Worm (Caenorhabditis elegans) whole organism, late embryonic: Measurements from ENCODE around the gene Y53C12A.10.
"Not testable (repeated sequence)": the region's sequence is repeated elsewhere in the genome, so short reads cannot be mapped to it uniquely, and the experiment has no call there.

Experiments
- C08G9.2 ChIP-seq: sonication (generic microtip); optimal IDR thresholded peaks from 2 replicates; lab custom pipeline; 2016; ENCODE audit warnings: mild to moderate bottlenecking, missing genetic modification characterization, moderate library complexity, missing compliant biosample characterization
- C38D4.7 ChIP-seq: fragments of 200-800 bp; sonication (Bioruptor generic); optimal IDR thresholded peaks from 2 replicates; lab custom pipeline; 2018; ENCODE audit warnings: mild to moderate bottlenecking, missing genetic modification characterization, moderate library complexity, missing compliant biosample characterization
- K02D7.2 ChIP-seq: sonication (generic microtip); optimal IDR thresholded peaks from 2 replicates; lab custom pipeline; 2017; ENCODE audit warnings: mild to moderate bottlenecking, missing genetic modification characterization, missing compliant biosample characterization
- K09A11.1 ChIP-seq: sonication (generic microtip); optimal IDR thresholded peaks from 2 replicates; lab custom pipeline; 2017; ENCODE audit warnings: antibody characterized with exemption, mild to moderate bottlenecking, missing genetic modification characterization, missing compliant biosample characterization; ENCODE audit not compliant: insufficient read depth
- T23F11.4 ChIP-seq: fragments of 200-800 bp; sonication (Bioruptor generic); optimal IDR thresholded peaks from 2 replicates; lab custom pipeline; 2018; ENCODE audit warnings: mild to moderate bottlenecking, missing genetic modification characterization, missing compliant biosample characterization
- ceh-19 ChIP-seq: fragments of 200-800 bp; sonication (Bioruptor generic); optimal IDR thresholded peaks from 2 replicates; lab custom pipeline; 2018; ENCODE audit warnings: mild to moderate bottlenecking, missing genetic modification characterization, missing compliant biosample characterization
- ceh-2 ChIP-seq: sonication (generic microtip); optimal IDR thresholded peaks from 2 replicates; lab custom pipeline; 2016; ENCODE audit warnings: missing genotype, missing genetic modification characterization, missing compliant biosample characterization
- ceh-22 ChIP-seq: sonication (generic microtip); optimal IDR thresholded peaks from 2 replicates; lab custom pipeline; 2017; ENCODE audit warnings: missing biosample characterization, missing genetic modification characterization
- ceh-24 ChIP-seq: sonication (generic microtip); optimal IDR thresholded peaks from 2 replicates; lab custom pipeline; 2016; ENCODE audit warnings: mild to moderate bottlenecking, missing genetic modification characterization, missing compliant biosample characterization
- ceh-30 ChIP-seq: fragments of 150-350 bp; optimal IDR thresholded peaks from 2 replicates; lab custom pipeline; 2014; ENCODE audit warnings: missing biosample characterization, missing genetic modification characterization
- ceh-31 ChIP-seq: sonication (generic microtip); optimal IDR thresholded peaks from 2 replicates; lab custom pipeline; 2016; ENCODE audit warnings: missing genetic modification characterization, missing compliant biosample characterization
- ceh-48 ChIP-seq: sonication (generic microtip); optimal IDR thresholded peaks from 2 replicates; lab custom pipeline; 2016; ENCODE audit warnings: missing genetic modification characterization, inconsistent platforms, missing compliant biosample characterization
- ceh-6 ChIP-seq: fragments of 200-800 bp; sonication (Bioruptor generic); optimal IDR thresholded peaks from 2 replicates; lab custom pipeline; 2018; ENCODE audit warnings: mild to moderate bottlenecking, missing genetic modification characterization, missing compliant biosample characterization
- ceh-9 ChIP-seq: sonication (generic microtip); optimal IDR thresholded peaks from 2 replicates; lab custom pipeline; 2016; ENCODE audit warnings: mild to moderate bottlenecking, missing genetic modification characterization, inconsistent platforms, missing compliant biosample characterization
- che-1 ChIP-seq: sonication (generic microtip); optimal IDR thresholded peaks from 2 replicates; lab custom pipeline; 2016; ENCODE audit warnings: mild to moderate bottlenecking, missing genetic modification characterization, missing compliant biosample characterization
- dve-1 ChIP-seq: sonication (generic microtip); optimal IDR thresholded peaks from 2 replicates; lab custom pipeline; 2017; ENCODE audit warnings: antibody characterized with exemption, mild to moderate bottlenecking, missing genetic modification characterization, missing compliant biosample characterization
- fax-1 ChIP-seq: sonication (generic microtip); optimal IDR thresholded peaks from 2 replicates; lab custom pipeline; 2016; ENCODE audit warnings: missing genotype, missing genetic modification characterization, missing compliant biosample characterization
- fkh-10 ChIP-seq: fragments of 150-350 bp; optimal IDR thresholded peaks from 2 replicates; lab custom pipeline; 2014; ENCODE audit warnings: missing biosample characterization, missing genetic modification reagents, missing genetic modification characterization
- fkh-6 ChIP-seq: sonication (generic microtip); optimal IDR thresholded peaks from 2 replicates; lab custom pipeline; 2016; ENCODE audit warnings: missing genetic modification characterization, missing compliant biosample characterization
- gmeb-2 ChIP-seq: sonication (generic microtip); optimal IDR thresholded peaks from 2 replicates; lab custom pipeline; 2016; ENCODE audit warnings: missing genetic modification characterization, inconsistent platforms, missing compliant biosample characterization
- hlh-13 ChIP-seq: fragments of 200-800 bp; sonication (Bioruptor generic); optimal IDR thresholded peaks from 2 replicates; lab custom pipeline; 2018; ENCODE audit warnings: mild to moderate bottlenecking, missing genetic modification characterization, missing compliant biosample characterization
- hlh-30 ChIP-seq: sonication (generic microtip); optimal IDR thresholded peaks from 2 replicates; lab custom pipeline; 2017; ENCODE audit warnings: antibody characterized with exemption, missing genetic modification characterization, missing compliant biosample characterization; ENCODE audit not compliant: insufficient read depth
- mec-3 ChIP-seq: sonication (generic microtip); optimal IDR thresholded peaks from 2 replicates; lab custom pipeline; 2016; ENCODE audit warnings: borderline replicate concordance, missing genetic modification characterization, missing compliant biosample characterization
- nhr-11 ChIP-seq: fragments of 150-350 bp; optimal IDR thresholded peaks from 2 replicates; lab custom pipeline; 2014; ENCODE audit warnings: missing biosample characterization, missing genetic modification characterization
- npax-4 ChIP-seq: sonication (generic microtip); optimal IDR thresholded peaks from 2 replicates; lab custom pipeline; 2016; ENCODE audit warnings: missing genetic modification characterization, missing compliant biosample characterization
- odd-2 ChIP-seq: sonication (generic microtip); optimal IDR thresholded peaks from 2 replicates; lab custom pipeline; 2017; ENCODE audit warnings: antibody characterized with exemption, mild to moderate bottlenecking, missing genetic modification characterization, missing compliant biosample characterization
- pqm-1 ChIP-seq: sonication (generic microtip); optimal IDR thresholded peaks from 2 replicates; lab custom pipeline; 2016; ENCODE audit warnings: missing genetic modification characterization, missing compliant biosample characterization
- pros-1 ChIP-seq: fragments of 150-350 bp; optimal IDR thresholded peaks from 2 replicates; lab custom pipeline; 2014; ENCODE audit warnings: missing biosample characterization, missing genetic modification reagents, missing genetic modification characterization
- ref-2 ChIP-seq: sonication (generic microtip); optimal IDR thresholded peaks from 2 replicates; lab custom pipeline; 2016; ENCODE audit warnings: missing genetic modification characterization, missing compliant biosample characterization
- sox-2 ChIP-seq: fragments of 200-800 bp; sonication (Bioruptor generic); IDR thresholded peaks from 2 replicates; pipeline ENCODE4 v1.3.6; 2022; ENCODE audit warnings: missing genetic modification reagents, missing genetic modification characterization, missing compliant biosample characterization
- syd-9 ChIP-seq: sonication (generic microtip); optimal IDR thresholded peaks from 2 replicates; lab custom pipeline; 2016; ENCODE audit warnings: mild to moderate bottlenecking, missing genetic modification characterization, moderate library complexity, missing compliant biosample characterization
- tbx-2 ChIP-seq: sonication (generic microtip); optimal IDR thresholded peaks from 2 replicates; lab custom pipeline; 2016; ENCODE audit warnings: missing genetic modification characterization, missing compliant biosample characterization
- unc-42 ChIP-seq: sonication (generic microtip); optimal IDR thresholded peaks from 2 replicates; lab custom pipeline; 2016; ENCODE audit warnings: missing genotype, missing genetic modification characterization, missing compliant biosample characterization
- unc-86 ChIP-seq: sonication (generic microtip); optimal IDR thresholded peaks from 2 replicates; lab custom pipeline; 2016; ENCODE audit warnings: missing genetic modification characterization, missing compliant biosample characterization
- zip-5 ChIP-seq: sonication (generic microtip); optimal IDR thresholded peaks from 2 replicates; lab custom pipeline; 2016; ENCODE audit warnings: missing genetic modification characterization, missing compliant biosample characterization
- ztf-16 ChIP-seq: sonication (generic microtip); optimal IDR thresholded peaks from 2 replicates; lab custom pipeline; 2017; ENCODE audit warnings: missing genetic modification characterization, missing compliant biosample characterization

Gene Y53C12A.10

DNA sequence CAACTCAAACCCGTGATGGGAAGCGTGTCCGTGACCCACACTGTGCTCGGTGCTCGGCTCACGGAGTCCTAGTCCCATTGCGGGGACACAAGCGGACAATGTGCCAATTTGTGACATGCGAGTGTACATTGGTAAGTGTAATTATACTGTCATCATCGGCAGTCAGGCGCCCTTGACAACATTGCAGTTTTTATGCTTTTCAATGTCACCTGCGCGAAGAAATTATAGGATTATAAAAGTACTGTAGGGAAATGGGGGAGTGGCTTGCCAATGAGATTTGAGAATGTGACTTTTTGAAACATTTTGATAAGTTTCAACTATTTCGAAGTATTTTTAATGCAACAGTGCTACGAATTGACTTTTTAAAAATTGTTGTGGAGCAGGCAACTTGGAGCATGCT, 31.1 kb upstream of the Y53C12A.10 start:
- TF ChIP-seq gmeb-2 (tag; lab: Kevin White, UChicago): no peak
- no peak for TF ChIP-seq ceh-22 (tag; lab: Kevin White, UChicago)
- TF ChIP-seq ceh-9 (tag; lab: Kevin White, UChicago): no peak
- TF ChIP-seq T23F11.4 (GFP tag; lab: Kevin White, UChicago): no peak
- no peak for TF ChIP-seq hlh-13 (GFP tag; lab: Kevin White, UChicago)

DNA sequence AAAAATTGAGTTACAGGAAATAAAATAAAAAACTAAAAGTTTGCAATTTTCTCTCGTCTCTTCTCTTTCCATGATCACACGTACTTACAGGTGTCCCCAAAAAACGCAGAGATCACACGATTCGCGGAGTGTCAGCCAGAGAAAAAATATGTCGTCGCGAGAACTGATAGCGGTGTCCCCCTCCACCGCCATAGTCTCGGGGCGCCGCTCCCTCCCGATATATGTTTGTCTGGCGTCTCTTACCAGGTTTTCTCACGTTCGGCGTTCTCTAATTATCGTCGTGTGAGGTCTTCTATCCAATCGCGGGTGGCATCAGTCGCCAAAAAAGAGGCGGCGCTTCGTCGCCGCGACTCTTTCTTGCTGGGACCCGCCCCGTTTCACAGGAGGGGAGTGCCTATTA, 27.2 kb upstream of the Y53C12A.10 start, which contains the start of gene mab-3:
mab-3 (plus strand) TSS at position 328 of the 400 bp plus-strand sequence.
- not testable (repeated sequence) for TF ChIP-seq zip-5 (tag; lab: Kevin White, UChicago); fkh-10 (GFP tag; lab: Kevin White, UChicago); K09A11.1 (tag; lab: Kevin White, UChicago)

DNA sequence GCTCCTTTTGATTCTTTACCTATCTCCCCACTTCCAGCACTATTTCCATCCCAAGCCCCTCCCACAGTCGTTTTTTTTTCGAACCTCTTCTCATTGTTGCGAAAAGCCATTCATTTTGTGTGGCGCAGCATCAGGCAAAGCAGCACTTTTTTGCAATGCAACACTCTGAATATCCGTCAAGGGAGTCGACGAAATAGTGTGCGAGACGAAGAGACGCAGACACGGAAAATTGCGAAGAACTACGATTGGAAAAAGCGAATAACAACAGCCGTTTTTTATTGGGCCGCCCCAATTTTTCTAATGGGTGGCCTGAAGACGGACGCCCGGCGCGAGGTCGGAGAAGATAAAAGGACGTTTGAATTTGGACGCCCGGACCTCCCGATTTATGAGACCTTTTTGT, 25.2 kb upstream of the Y53C12A.10 start:
- TF ChIP-seq C08G9.2: no peak
- no peak for TF ChIP-seq fax-1
- no peak for TF ChIP-seq syd-9 (tag; lab: Kevin White, UChicago)
- no peak for TF ChIP-seq ceh-24
- no peak for TF ChIP-seq ceh-6
- TF ChIP-seq mec-3: no peak
- no peak for TF ChIP-seq ceh-48 (tag; lab: Kevin White, UChicago)
- TF ChIP-seq ceh-2 (tag; lab: Kevin White, UChicago): no peak
- no peak for TF ChIP-seq npax-4 (tag; lab: Kevin White, UChicago)
- TF ChIP-seq ceh-9 (tag; lab: Kevin White, UChicago): no peak
- no peak for TF ChIP-seq ceh-30 (tag; lab: Kevin White, UChicago)
- no peak for TF ChIP-seq dve-1
- TF ChIP-seq ref-2 (tag; lab: Kevin White, UChicago): no peak
- TF ChIP-seq K02D7.2: no peak
- no peak for TF ChIP-seq unc-86 (tag; lab: Kevin White, UChicago)
- no peak for TF ChIP-seq pros-1 (tag; lab: Kevin White, UChicago)

DNA sequence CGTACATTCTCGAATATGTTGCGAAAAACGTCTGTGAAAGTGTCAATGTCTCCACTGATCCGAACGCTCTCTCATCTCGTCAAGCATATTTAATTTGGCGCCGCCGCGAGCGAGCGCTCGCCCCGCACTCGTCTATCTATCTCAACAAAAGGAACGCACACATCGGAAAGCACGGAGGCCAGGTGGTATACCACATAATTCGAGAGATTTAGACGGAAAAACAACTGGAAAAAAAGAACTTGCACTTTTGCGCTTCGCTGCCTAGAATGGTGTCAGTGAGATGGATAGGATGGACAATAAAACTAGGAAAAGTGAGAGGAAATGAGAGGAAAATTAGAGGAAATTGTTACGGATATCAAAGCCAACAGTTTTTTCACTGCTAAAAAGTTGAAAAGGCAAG, 24.6 kb upstream of the Y53C12A.10 start:
- TF ChIP-seq fkh-6 (tag; lab: Kevin White, UChicago): no peak
- no peak for TF ChIP-seq K09A11.1 (tag; lab: Kevin White, UChicago)
- TF ChIP-seq sox-2 (GFP tag; lab: Robert Waterston, UW): no peak
- TF ChIP-seq mec-3: no peak
- TF ChIP-seq pqm-1 (tag; lab: Kevin White, UChicago): no peak
- no peak for TF ChIP-seq ceh-19 (GFP tag; lab: Kevin White, UChicago)
- TF ChIP-seq unc-42 (tag; lab: Kevin White, UChicago): no peak
- no peak for TF ChIP-seq che-1
- TF ChIP-seq gmeb-2 (tag; lab: Kevin White, UChicago): no peak
- no peak for TF ChIP-seq ztf-16 (tag; lab: Kevin White, UChicago)

DNA sequence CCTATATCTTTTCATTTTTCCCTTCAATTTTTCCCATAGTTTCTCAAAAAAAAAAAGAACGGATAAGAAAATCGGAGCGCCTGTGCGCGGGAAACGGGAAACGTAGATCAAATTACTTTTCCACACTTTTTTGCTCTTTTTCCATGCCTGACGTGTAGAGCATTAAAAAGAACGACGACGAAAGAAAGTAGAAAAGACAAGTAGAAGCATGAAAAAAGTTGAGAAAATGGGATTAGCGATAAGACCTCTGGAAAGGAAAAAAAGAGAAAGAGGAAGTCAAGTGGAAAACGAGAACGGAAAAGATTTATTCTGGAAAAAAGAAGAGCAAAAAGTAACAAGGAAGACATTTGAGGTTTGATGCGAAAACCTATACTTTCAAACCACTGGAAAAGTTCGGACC, 23.9 kb upstream of the Y53C12A.10 start:
- TF ChIP-seq tbx-2 (tag; lab: Kevin White, UChicago) (no peak), ceh-6 (no peak), odd-2 (tag; lab: Kevin White, UChicago) (no peak), C38D4.7 (GFP tag; lab: Kevin White, UChicago) (no peak), hlh-30 (tag; lab: Kevin White, UChicago) (no peak), npax-4 (tag; lab: Kevin White, UChicago) (no peak), ceh-31 (tag; lab: Kevin White, UChicago) (no peak), fkh-6 (tag; lab: Kevin White, UChicago) (no peak), pros-1 (tag; lab: Kevin White, UChicago) (no peak), nhr-11 (tag; lab: Kevin White, UChicago) (no peak), che-1 (no peak), ceh-22 (tag; lab: Kevin White, UChicago) (no peak)
